Worm (Caenorhabditis elegans): Measurements from ENCODE around the gene rpn-11.

DNA sequence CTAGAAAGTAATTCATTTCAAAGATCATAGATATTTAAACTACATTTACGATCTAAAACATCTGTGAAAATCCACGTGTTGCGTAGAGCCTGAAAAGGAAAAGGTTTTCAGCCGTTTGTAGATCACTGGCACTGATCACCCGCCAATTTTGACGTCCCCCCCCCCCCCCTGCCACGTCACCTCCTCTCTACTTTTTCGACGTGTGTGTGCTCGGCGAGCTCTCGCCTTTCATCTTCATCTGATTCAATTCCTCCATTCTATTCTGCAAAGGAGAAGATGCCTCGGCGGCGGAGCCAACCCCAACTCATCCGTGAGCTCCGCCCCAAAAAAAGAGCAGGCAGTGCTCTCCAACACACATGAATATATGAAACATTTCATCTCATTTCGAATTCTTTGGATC lies 36.8 kb upstream of the rpn-11 start:
- TF ChIP-seq nhr-76 (tag; optimal IDR thresholded peaks at IDR 0.05), result no peak
- no peak for TF ChIP-seq ama-1 (optimal IDR thresholded peaks at IDR 0.05)
- TF ChIP-seq unc-130 (GFP tag; optimal IDR thresholded peaks at IDR 0.05), result no peak
- TF ChIP-seq daf-12 (tag; optimal IDR thresholded peaks at IDR 0.05), result no peak

Measured in whole organism, L4 larva.